Fruit fly (Drosophila melanogaster): Measurements from ENCODE around the gene SkpC.
A peak's percentile ranks its signal among the peaks of the same experiment; 100 is the strongest.

Gene SkpC

dm6 chrX:19823980-19824379, 8.1 kb downstream of the SkpC start, which contains the start of gene SkpE:
TSS of gene SkpE (minus strand) at chrX:19824080.
- no peak for TF ChIP-seq CG3919 (GFP tag; optimal IDR thresholded peaks at IDR 0.05)
- no peak for TF ChIP-seq pdm3 (GFP tag; optimal IDR thresholded peaks at IDR 0.05)
- no peak for TF ChIP-seq CG4318 (GFP tag; optimal IDR thresholded peaks at IDR 0.05)
- TF ChIP-seq Sox14 (GFP tag; optimal IDR thresholded peaks at IDR 0.05): no peak
- TF ChIP-seq Ets21C (GFP tag; optimal IDR thresholded peaks at IDR 0.05): no peak

- TF ChIP-seq Smox (GFP tag; optimal IDR thresholded peaks at IDR 0.05) (no peak), Eip78C (GFP tag) (peak; percentile 33)
Measured at dm6 chrX:19825191-19825590, 9.3 kb downstream of the SkpC start.

- TF ChIP-seq fd59A (GFP tag; optimal IDR thresholded peaks at IDR 0.05) (no peak), dsx (GFP tag; optimal IDR thresholded peaks at IDR 0.05; ENCODE audit: poor library complexity, severe bottlenecking) (no peak), CG11762 (GFP tag; optimal IDR thresholded peaks at IDR 0.05; ENCODE audit: insufficient read depth) (no peak), Met (GFP tag; optimal IDR thresholded peaks at IDR 0.05) (no peak), Blimp-1 (GFP tag; optimal IDR thresholded peaks at IDR 0.05) (no peak), CG6792 (GFP tag; optimal IDR thresholded peaks at IDR 0.05) (no peak), CG3032 (tag; optimal IDR thresholded peaks at IDR 0.05) (no peak), CG6854 (GFP tag; optimal IDR thresholded peaks at IDR 0.05) (no peak), CG31627 (GFP tag; optimal IDR thresholded peaks at IDR 0.05) (no peak), CG8319 (GFP tag; optimal IDR thresholded peaks at IDR 0.05) (no peak), Gug (GFP tag; IDR thresholded peaks at IDR 0.05) (no peak), fd85E (GFP tag; optimal IDR thresholded peaks at IDR 0.05) (no peak), Sox15 (GFP tag; optimal IDR thresholded peaks at IDR 0.05) (no peak), net (GFP tag; optimal IDR thresholded peaks at IDR 0.05) (no peak), CG8632 (GFP tag; optimal IDR thresholded peaks at IDR 0.05) (no peak), OdsH (GFP tag; optimal IDR thresholded peaks at IDR 0.05) (no peak), CG3919 (GFP tag; optimal IDR thresholded peaks at IDR 0.05) (no peak), CG1621 (tag; optimal IDR thresholded peaks at IDR 0.05) (no peak), pdm3 (GFP tag; optimal IDR thresholded peaks at IDR 0.05) (no peak)
Measured at dm6 chrX:19827762-19828161, 11.9 kb downstream of the SkpC start.

dm6 chrX:19839067-19839466, 23.2 kb downstream of the SkpC start:
- TF ChIP-seq fkh (GFP tag; optimal IDR thresholded peaks at IDR 0.05): peak; percentile 52
- no peak for TF ChIP-seq dsx (GFP tag; optimal IDR thresholded peaks at IDR 0.05; ENCODE audit: poor library complexity, severe bottlenecking)
- TF ChIP-seq CG3919 (GFP tag; optimal IDR thresholded peaks at IDR 0.05): no peak
- TF ChIP-seq Eip78C (GFP tag): peak; percentile 13
- no peak for TF ChIP-seq CG8632 (GFP tag; optimal IDR thresholded peaks at IDR 0.05)
- TF ChIP-seq CG6808 (GFP tag; optimal IDR thresholded peaks at IDR 0.05): no peak

dm6 chrX:19840341-19840740, 24.5 kb downstream of the SkpC start:
- peak; percentile 58 for TF ChIP-seq svp (GFP tag)
- no peak for TF ChIP-seq pdm3 (GFP tag; optimal IDR thresholded peaks at IDR 0.05)
- TF ChIP-seq CG16779 (tag; optimal IDR thresholded peaks at IDR 0.05): no peak

dm6 chrX:19842397-19843261, 26.8 kb downstream of the SkpC start:
- TF ChIP-seq Sox14 (GFP tag; optimal IDR thresholded peaks at IDR 0.05) (peak; percentile 53), CG3919 (GFP tag; optimal IDR thresholded peaks at IDR 0.05) (peak; percentile 34), Eip78C (GFP tag) (peak; percentile 83), CG7368 (GFP tag; optimal IDR thresholded peaks at IDR 0.05) (peak; percentile 31), dac (GFP tag; optimal IDR thresholded peaks at IDR 0.05) (no peak), Smox (GFP tag; optimal IDR thresholded peaks at IDR 0.05) (peak; percentile 46), OdsH (GFP tag; optimal IDR thresholded peaks at IDR 0.05) (peak; percentile 46), net (GFP tag; optimal IDR thresholded peaks at IDR 0.05) (no peak), CG8632 (GFP tag; optimal IDR thresholded peaks at IDR 0.05) (peak; percentile 42), ss (GFP tag; optimal IDR thresholded peaks at IDR 0.05) (peak; percentile 28 to 57), CG6276 (GFP tag; optimal IDR thresholded peaks at IDR 0.05) (no peak), lz (GFP tag; optimal IDR thresholded peaks at IDR 0.05) (peak; percentile 42), CG34406 (GFP tag; optimal IDR thresholded peaks at IDR 0.05) (peak; percentile 35), Ets96B (tag; optimal IDR thresholded peaks at IDR 0.05) (peak; percentile 56), CG6163 (GFP tag; IDR thresholded peaks at IDR 0.05) (no peak), CG1621 (tag; optimal IDR thresholded peaks at IDR 0.05) (no peak), CG6808 (GFP tag; optimal IDR thresholded peaks at IDR 0.05) (peak; percentile 62), vri (GFP tag; optimal IDR thresholded peaks at IDR 0.05) (peak; percentile 11), CG9139 (GFP tag; optimal IDR thresholded peaks at IDR 0.05) (peak; percentile 37), esn (GFP tag; optimal IDR thresholded peaks at IDR 0.05) (peak; percentile 70), svp (GFP tag) (peak; percentile 57)

Measured in whole organism, prepupa.